Worm (Caenorhabditis elegans): ENCODE results near the gene R10D12.10.

DNA sequence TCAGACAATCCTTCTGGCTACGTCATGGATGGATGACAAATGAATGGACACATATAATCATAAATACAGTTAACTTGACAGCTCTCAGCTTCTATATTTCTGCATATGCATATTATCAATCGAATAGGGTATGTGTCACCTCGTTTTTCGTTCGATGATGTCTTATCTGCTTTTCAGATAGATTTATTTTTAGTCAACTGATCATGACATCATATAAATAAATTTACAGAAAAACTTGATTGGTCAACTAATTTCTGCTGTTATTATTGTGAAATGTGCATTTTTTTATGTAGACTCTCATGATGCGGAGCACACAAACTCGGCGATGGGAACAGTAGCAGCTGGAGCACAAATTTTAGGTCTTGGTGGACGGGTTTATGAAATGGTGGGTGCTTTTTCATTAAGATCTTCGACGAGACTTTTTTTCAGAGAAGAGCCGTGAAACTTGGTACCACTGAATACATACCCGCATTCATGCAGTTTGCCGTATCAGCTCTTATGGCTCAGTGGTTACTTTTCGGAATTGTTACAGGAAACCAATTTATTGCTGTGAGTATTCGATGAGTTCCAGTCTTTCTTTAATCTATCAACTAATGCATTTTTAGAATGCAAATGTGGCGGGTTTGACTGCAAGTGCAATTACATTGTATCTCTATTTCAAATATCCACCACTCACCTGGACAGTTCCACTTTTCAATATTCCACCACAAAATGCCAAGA is 2.6 kb downstream of the R10D12.10 start:
- TF ChIP-seq nhr-6 (tag; optimal IDR thresholded peaks at IDR 0.05) (no peak), ceh-82 (tag; optimal IDR thresholded peaks at IDR 0.05) (no peak), aly-2 (tag; optimal IDR thresholded peaks at IDR 0.05) (no peak), fos-1 (tag; optimal IDR thresholded peaks at IDR 0.05) (no peak), zag-1 (tag; optimal IDR thresholded peaks at IDR 0.05) (no peak), unc-39 (tag; optimal IDR thresholded peaks at IDR 0.05) (no peak), snpc-4 (tag; optimal IDR thresholded peaks at IDR 0.05) (no peak), elt-3 (tag; optimal IDR thresholded peaks at IDR 0.05) (no peak), nhr-237 (tag; optimal IDR thresholded peaks at IDR 0.05) (no peak), ama-1 (optimal IDR thresholded peaks at IDR 0.05) (no peak)
